Worm (Caenorhabditis elegans) whole organism, early embryonic: ENCODE results near the gene clec-228.

Source experiments
- B0310.2 ChIP-seq: sonication (generic microtip); optimal IDR thresholded peaks from 2 replicates; lab custom pipeline; 2016; ENCODE audit warnings: mild to moderate bottlenecking, missing genetic modification characterization, missing compliant biosample characterization
- F13C5.2 ChIP-seq: sonication (generic microtip); optimal IDR thresholded peaks from 2 replicates; lab custom pipeline; 2017; ENCODE audit warnings: mild to moderate bottlenecking, missing genetic modification characterization, inconsistent platforms, missing compliant biosample characterization
- aly-1 ChIP-seq: sonication (generic microtip); optimal IDR thresholded peaks from 2 replicates; lab custom pipeline; 2016; ENCODE audit warnings: missing genetic modification characterization, missing compliant biosample characterization
- ama-1 ChIP-seq: fragments of 150-350 bp; optimal IDR thresholded peaks from 2 replicates; lab custom pipeline; 2014
- ceh-36 ChIP-seq: sonication (generic microtip); optimal IDR thresholded peaks from 2 replicates; lab custom pipeline; 2016; ENCODE audit warnings: missing genetic modification characterization, inconsistent platforms, missing compliant biosample characterization
- ets-7 ChIP-seq: sonication (generic microtip); optimal IDR thresholded peaks from 2 replicates; lab custom pipeline; 2016; ENCODE audit warnings: missing genotype, missing genetic modification characterization, missing compliant biosample characterization
- flt-1 ChIP-seq: fragments of 200-800 bp; sonication (Bioruptor generic); IDR thresholded peaks from 2 replicates; pipeline ENCODE4 v1.3.6; 2022; ENCODE audit warnings: missing genetic modification characterization, missing compliant biosample characterization
- hmg-4 ChIP-seq: fragments of 200-800 bp; sonication (Bioruptor generic); optimal IDR thresholded peaks from 2 replicates; lab custom pipeline; 2018; ENCODE audit warnings: mild to moderate bottlenecking, missing genetic modification characterization, missing compliant biosample characterization
- hnd-1 ChIP-seq: sonication (generic microtip); optimal IDR thresholded peaks from 2 replicates; lab custom pipeline; 2016; ENCODE audit warnings: missing genetic modification characterization, missing compliant biosample characterization
- tbx-37 ChIP-seq: fragments of 200-800 bp; sonication (Bioruptor generic); conservative IDR thresholded peaks from 2 replicates; pipeline ENCODE4 v1.3.6; 2022; ENCODE audit warnings: missing genetic modification reagents, missing genetic modification characterization, missing compliant biosample characterization
- tra-4 ChIP-seq: sonication (generic microtip); optimal IDR thresholded peaks from 2 replicates; lab custom pipeline; 2017; ENCODE audit warnings: missing genetic modification characterization, missing compliant biosample characterization

ce11 chrV:15349044-15349443 lies 9.8 kb upstream of the clec-228 start, which contains the start of gene clec-230:
- TF ChIP-seq ama-1 (no peak), tbx-37 (GFP tag; lab: Robert Waterston, UW) (no peak), tra-4 (tag; lab: Kevin White, UChicago) (no peak), hmg-4 (GFP tag; lab: Kevin White, UChicago) (no peak), flt-1 (GFP tag; lab: Robert Waterston, UW) (no peak), B0310.2 (tag; lab: Kevin White, UChicago) (no peak), F13C5.2 (no peak), ceh-36 (tag; lab: Kevin White, UChicago) (no peak), hnd-1 (tag; lab: Kevin White, UChicago) (no peak), ets-7 (tag; lab: Kevin White, UChicago) (no peak), aly-1 (tag; lab: Kevin White, UChicago) (no peak)
